Fruit fly (Drosophila melanogaster) whole organism, adult: ENCODE data around the gene Msp300.

Experiments
- Mnt ChIP-seq: fragments of 200-800 bp; sonication (Bioruptor generic); optimal IDR thresholded peaks from 2 replicates; lab custom pipeline; 2016; ENCODE audit warnings: missing biosample characterization, mild to moderate bottlenecking, missing genetic modification characterization
- pad ChIP-seq: fragments of 200-800 bp; sonication (Bioruptor generic); optimal IDR thresholded peaks from 3 replicates; lab custom pipeline; 2017; ENCODE audit warnings: missing biosample characterization, missing genetic modification characterization, mild to moderate bottlenecking, moderate library complexity, missing genetic modification reagents

DNA sequence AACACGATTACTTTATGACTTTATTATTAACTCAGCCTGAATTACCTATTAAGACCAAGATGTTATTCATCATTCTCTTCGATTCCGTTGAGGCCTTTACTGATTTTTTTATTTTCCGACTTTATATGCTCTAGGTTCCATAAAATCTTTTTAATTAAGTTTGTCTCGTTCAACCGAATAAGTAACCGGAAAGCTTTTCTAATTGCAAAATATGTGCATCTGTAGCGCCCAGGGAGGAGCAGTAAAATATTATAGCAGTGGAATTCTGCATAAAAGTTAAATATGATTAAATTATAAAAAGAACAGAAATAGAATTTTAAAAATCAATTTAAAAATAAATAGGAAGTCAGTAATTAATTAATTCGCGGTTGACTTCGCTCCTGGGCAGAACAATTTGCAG, 115.8 kb downstream of the Msp300 start, which contains the start of the genes CG14034 and TpnC25D:
- no peak for TF ChIP-seq Mnt (GFP tag; lab: Kevin White, UChicago)
- TF ChIP-seq pad (GFP tag; lab: Kevin White, UChicago) = no peak
